Worm (Caenorhabditis elegans): Measurements from ENCODE around the gene crh-1.

- TF ChIP-seq fkh-10 (GFP tag; optimal IDR thresholded peaks at IDR 0.05) (no peak), lin-13 (GFP tag; optimal IDR thresholded peaks at IDR 0.05) (no peak), sox-4 (tag; optimal IDR thresholded peaks at IDR 0.05) (no peak), swsn-7 (tag; optimal IDR thresholded peaks at IDR 0.05) (no peak), mdl-1 (tag; optimal IDR thresholded peaks at IDR 0.05) (no peak), elt-3 (tag; optimal IDR thresholded peaks at IDR 0.05) (no peak)
These were observed 26.2 kb downstream of the crh-1 start for ce11 chrIII:11683790-11684189.

All from whole organism, L1 larva.